Fruit fly (Drosophila melanogaster) S2 (cell line): ENCODE data around the gene Hcf.

Experiments used
- CG8478 ChIP-seq: fragments of >200 bp; optimal IDR thresholded peaks from 2 replicates; lab custom pipeline; 2018
- CTCF ChIP-seq, 2 experiments: fragments of >200 bp; optimal IDR thresholded peaks; 2 replicates each; lab custom pipeline; 2018

- TF ChIP-seq CG8478 (no peak), CTCF (optimal IDR thresholded peaks at IDR 0.05; lab: Kevin White, UChicago) (no peak)
Measured at dm6 chr4:315322-315721, 44.4 kb upstream of the Hcf start.
